Fruit fly (Drosophila melanogaster) whole organism: Measurements from ENCODE around the gene ND-B14.5A.

Experiments
- CG8478 ChIP-seq: fragments of >200 bp; optimal IDR thresholded peaks from 2 replicates; lab custom pipeline; 2018; ENCODE audit warnings: inconsistent platforms
- Dll ChIP-seq: fragments of >200 bp; optimal IDR thresholded peaks from 2 replicates; lab custom pipeline; 2017
- pan ChIP-seq: fragments of >200 bp; optimal IDR thresholded peaks from 2 replicates; lab custom pipeline; 2017
- psq ChIP-seq: fragments of >200 bp; optimal IDR thresholded peaks from 2 replicates; lab custom pipeline; 2017
- usp ChIP-seq: fragments of >200 bp; optimal IDR thresholded peaks from 2 replicates; lab custom pipeline; 2017; ENCODE audit warnings: missing biosample characterization, missing genetic modification characterization, mixed read lengths

DNA sequence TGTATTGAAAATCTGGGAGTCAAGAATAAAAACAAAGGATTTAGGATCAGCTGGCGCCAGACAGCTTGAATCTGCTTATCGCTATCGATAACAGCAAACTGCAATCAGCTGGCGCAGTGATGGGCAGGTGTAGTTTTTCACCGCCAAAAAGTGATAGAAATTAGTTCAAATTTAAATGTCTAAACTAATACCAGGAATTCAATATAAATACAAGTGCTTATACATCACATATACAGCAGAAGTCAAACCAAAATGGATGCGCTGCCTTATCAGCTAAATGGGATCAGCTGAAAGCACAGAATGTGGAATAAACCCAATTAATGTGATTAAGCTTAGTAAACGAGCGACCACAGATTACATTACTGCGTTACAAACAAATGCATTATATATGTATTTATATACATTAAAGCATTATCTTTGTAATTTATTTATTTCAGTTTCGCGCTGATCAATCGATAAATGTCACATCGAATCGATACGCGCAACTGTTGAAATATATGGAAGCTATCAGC is 8.5 kb downstream of the ND-B14.5A start, which contains the start of gene pn:
- TF ChIP-seq usp (GFP tag; lab: Kevin White, UChicago): no peak
- no peak for TF ChIP-seq pan
- TF ChIP-seq CG8478 (lab: Kevin White, UChicago): no peak
- no peak for TF ChIP-seq Dll (lab: Kevin White, UChicago)
- TF ChIP-seq psq (lab: Kevin White, UChicago): no peak
